Worm (Caenorhabditis elegans) whole organism, L4/young adult: ENCODE measurements around the gene Y43F8B.25.

ENCODE experiments used
- W03F9.2 ChIP-seq: fragments of 150-350 bp; optimal IDR thresholded peaks from 2 replicates; lab custom pipeline; 2014; ENCODE audit warnings: missing biosample characterization, missing genetic modification characterization
- dao-5 ChIP-seq: sonication (generic microtip); optimal IDR thresholded peaks from 2 replicates; lab custom pipeline; 2016; ENCODE audit warnings: missing genotype, missing genetic modification characterization, moderate library complexity, missing compliant biosample characterization
- him-1 ChIP-seq: sonication (generic microtip); optimal IDR thresholded peaks from 2 replicates; lab custom pipeline; 2016; ENCODE audit warnings: missing genotype, missing genetic modification reagents, missing genetic modification characterization, missing compliant biosample characterization

DNA sequence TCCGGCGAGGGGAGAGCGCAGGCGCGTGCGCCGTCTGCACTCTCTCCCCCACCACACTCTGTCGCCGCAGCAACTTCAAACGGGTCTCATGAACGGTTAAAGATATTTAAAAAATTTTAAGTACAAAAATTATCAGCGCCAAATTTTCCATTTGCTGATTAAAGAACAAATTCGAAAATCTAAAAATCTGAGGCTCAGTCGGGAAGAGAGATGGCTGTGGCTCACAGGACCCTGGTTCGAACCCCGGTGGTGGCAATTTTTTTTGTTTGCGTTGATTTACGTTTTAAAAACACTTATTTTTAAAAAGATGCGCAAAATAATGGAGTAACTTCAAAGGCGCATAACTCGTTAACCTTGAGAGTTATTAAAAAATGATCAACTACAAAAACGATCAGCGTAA, 34.4 kb downstream of the Y43F8B.25 start:
- TF ChIP-seq dao-5 (no peak), W03F9.2 (tag; lab: Kevin White, UChicago) (no peak), him-1 (tag; lab: Kevin White, UChicago) (no peak)
